Worm (Caenorhabditis elegans): ENCODE results near the gene toc-1.

- no peak for TF ChIP-seq zag-1 (tag; optimal IDR thresholded peaks at IDR 0.05)
- no peak for TF ChIP-seq pha-4 (tag; optimal IDR thresholded peaks at IDR 0.05)
- no peak for TF ChIP-seq unc-62 (GFP tag; optimal IDR thresholded peaks at IDR 0.05)
- no peak for TF ChIP-seq nhr-25 (tag; optimal IDR thresholded peaks at IDR 0.05)
- TF ChIP-seq nfya-1 (tag; optimal IDR thresholded peaks at IDR 0.05; ENCODE audit: insufficient read depth), result no peak
Observed at ce11 chrIII:5229511-5230250, 45.4 kb upstream of the toc-1 start.
